Fruit fly (Drosophila melanogaster): Measurements from ENCODE around the gene CG14151.

CG14151 gene

dm6 chr3L:10643228-10643627, 14.9 kb upstream of the CG14151 start, which contains the start of gene CG14153:
TSS of gene CG14153 (plus strand) at chr3L:10643528.
- no peak for TF ChIP-seq toy (GFP tag; IDR thresholded peaks at IDR 0.05)
- TF ChIP-seq NK7.1 (GFP tag; optimal IDR thresholded peaks at IDR 0.05), result no peak
- TF ChIP-seq E2f2 (GFP tag; IDR thresholded peaks at IDR 0.05), result no peak
- TF ChIP-seq lmd (GFP tag; IDR thresholded peaks at IDR 0.05), result no peak
- TF ChIP-seq Bteb2 (GFP tag; optimal IDR thresholded peaks at IDR 0.05), result no peak
- TF ChIP-seq crc (GFP tag; optimal IDR thresholded peaks at IDR 0.05), result no peak
- no peak for TF ChIP-seq Poxn (GFP tag; IDR thresholded peaks at IDR 0.05)
- TF ChIP-seq salm (tag; optimal IDR thresholded peaks at IDR 0.05), result no peak
- no peak for TF ChIP-seq eve (GFP tag; optimal IDR thresholded peaks at IDR 0.05)
- no peak for TF ChIP-seq CG12236 (GFP tag; optimal IDR thresholded peaks at IDR 0.05)
- TF ChIP-seq CG2678 (tag; optimal IDR thresholded peaks at IDR 0.05), result no peak
- no peak for TF ChIP-seq CG9609 (GFP tag; optimal IDR thresholded peaks at IDR 0.05)

dm6 chr3L:10641589-10641988, 13.3 kb upstream of the CG14151 start, which contains the start of gene CG14154:
TSS of gene CG14154 (plus strand) at chr3L:10641889.
- TF ChIP-seq Hr3 (GFP tag; optimal IDR thresholded peaks at IDR 0.05), result no peak
- peak; percentile 22 for TF ChIP-seq sens (GFP tag)
- TF ChIP-seq Ada2b (GFP tag; IDR thresholded peaks at IDR 0.05), result no peak

dm6 chr3L:10639440-10639839, 11.2 kb upstream of the CG14151 start, which contains the start of gene CG18628:
TSS of gene CG18628 (plus strand) at chr3L:10639740.
- TF ChIP-seq CG6175 (GFP tag; IDR thresholded peaks at IDR 0.05) (no peak), Mad (GFP tag; optimal IDR thresholded peaks at IDR 0.05) (no peak), HLH3B (GFP tag; IDR thresholded peaks at IDR 0.05) (no peak)

dm6 chr3L:10637819-10638218, 9.5 kb upstream of the CG14151 start, which contains the start of gene Cnep1r2:
TSS of gene Cnep1r2 (plus strand) at chr3L:10638146.
- TF ChIP-seq CG7271 (tag; optimal IDR thresholded peaks at IDR 0.05) (peak; percentile 94), CG12744 (GFP tag; optimal IDR thresholded peaks at IDR 0.05) (no peak), Gsc (GFP tag; IDR thresholded peaks at IDR 0.05) (no peak), CG34376 (GFP tag; optimal IDR thresholded peaks at IDR 0.05) (peak; percentile 82), sc (optimal IDR thresholded peaks at IDR 0.05) (no peak), sc (GFP tag; optimal IDR thresholded peaks at IDR 0.05) (peak; percentile 94), nmo (GFP tag; optimal IDR thresholded peaks at IDR 0.05) (peak; percentile 99), CG13624 (GFP tag; optimal IDR thresholded peaks at IDR 0.05) (peak; percentile 63), CG16813 (GFP tag; IDR thresholded peaks at IDR 0.05; ENCODE audit: partially characterized antibody) (no peak), CG5953 (GFP tag; IDR thresholded peaks at IDR 0.05) (peak; percentile 84), HHEX (GFP tag; optimal IDR thresholded peaks at IDR 0.05) (peak; percentile 93), CG3838 (GFP tag; optimal IDR thresholded peaks at IDR 0.05) (peak; percentile 79), CG13894 (tag; optimal IDR thresholded peaks at IDR 0.05) (peak; percentile 96), ewg (GFP tag; optimal IDR thresholded peaks at IDR 0.05) (peak; percentile 90), nom (GFP tag; optimal IDR thresholded peaks at IDR 0.05) (peak; percentile 90), pb (GFP tag; optimal IDR thresholded peaks at IDR 0.05) (peak; percentile 28), CG2199 (GFP tag; IDR thresholded peaks at IDR 0.05) (peak; percentile 90), CG11093 (GFP tag; IDR thresholded peaks at IDR 0.05) (peak; percentile 94), D19A (tag; optimal IDR thresholded peaks at IDR 0.05) (peak; percentile 93), Dek (tag; optimal IDR thresholded peaks at IDR 0.05) (peak; percentile 96), CG8359 (GFP tag; optimal IDR thresholded peaks at IDR 0.05; ENCODE audit: borderline replicate concordance) (peak; percentile 89), Xrp1 (GFP tag; IDR thresholded peaks at IDR 0.05) (peak; percentile 98), CG1603 (tag; optimal IDR thresholded peaks at IDR 0.05) (no peak), CG17186 (GFP tag; optimal IDR thresholded peaks at IDR 0.05) (no peak), yki (optimal IDR thresholded peaks at IDR 0.05) (no peak), Hr51 (GFP tag; optimal IDR thresholded peaks at IDR 0.05) (peak; percentile 85 to 97), lilli (GFP tag; optimal IDR thresholded peaks at IDR 0.05) (peak; percentile 86), CG32532 (GFP tag; IDR thresholded peaks at IDR 0.05) (peak; percentile 96), bab2 (GFP tag; optimal IDR thresholded peaks at IDR 0.05) (peak; percentile 84), ttk (GFP tag; IDR thresholded peaks at IDR 0.05) (peak; percentile 95), Ets65A (GFP tag) (peak; percentile 98)
